Fruit fly (Drosophila melanogaster) whole organism, wandering third instar larva: Measurements from ENCODE around the gene CG15368.

Experiments
- Abd-B ChIP-seq: fragments of >200 bp; optimal IDR thresholded peaks from 2 replicates; lab custom pipeline; 2017; ENCODE audit warnings: missing biosample characterization, missing genetic modification characterization
- CG9705 ChIP-seq: fragments of 200-800 bp; sonication (Bioruptor generic); optimal IDR thresholded peaks from 2 replicates; lab custom pipeline; 2018; ENCODE audit warnings: missing biosample characterization, mild to moderate bottlenecking, missing genetic modification characterization
- CrebA ChIP-seq: fragments of 200-800 bp; sonication (Bioruptor generic); optimal IDR thresholded peaks from 2 replicates; lab custom pipeline; 2016; ENCODE audit warnings: missing biosample characterization, mild to moderate bottlenecking, missing genetic modification characterization, borderline replicate concordance
- Dfd ChIP-seq: fragments of >200 bp; optimal IDR thresholded peaks from 2 replicates; lab custom pipeline; 2017; ENCODE audit warnings: missing biosample characterization, missing genetic modification characterization
- Dif ChIP-seq: fragments of 200-275, 200-300 bp; sonication (Bioruptor generic); optimal IDR thresholded peaks from 2 replicates; lab custom pipeline; 2018; ENCODE audit warnings: missing biosample characterization, missing genetic modification characterization; ENCODE audit not compliant: partially characterized antibody
- HLH106 ChIP-seq: fragments of 200-800 bp; optimal IDR thresholded peaks from 3 replicates; lab custom pipeline; 2019; ENCODE audit warnings: missing biosample characterization, mild to moderate bottlenecking, missing genetic modification characterization, moderate library complexity
- Hr83 ChIP-seq: fragments of 200-300 bp; sonication (Bioruptor generic); optimal IDR thresholded peaks from 2 replicates; lab custom pipeline; 2016; ENCODE audit warnings: missing biosample characterization, mild to moderate bottlenecking, missing genetic modification characterization, moderate library complexity; ENCODE audit not compliant: poor library complexity, severe bottlenecking
- Jra ChIP-seq: sonication (Bioruptor generic); optimal IDR thresholded peaks from 2 replicates; lab custom pipeline; 2016; ENCODE audit warnings: missing biosample characterization, missing genetic modification characterization
- Mio ChIP-seq: sonication (Bioruptor generic); optimal IDR thresholded peaks from 2 replicates; lab custom pipeline; 2016; ENCODE audit warnings: missing biosample characterization, missing genetic modification characterization
- Myc ChIP-seq: fragments of >200 bp; optimal IDR thresholded peaks from 2 replicates; lab custom pipeline; 2017
- N ChIP-seq: fragments of >200 bp; optimal IDR thresholded peaks from 2 replicates; lab custom pipeline; 2018; ENCODE audit warnings: missing biosample characterization, missing external identifiers, missing genetic modification characterization
- Rel ChIP-seq, 2 experiments: fragments of 200-800 bp; sonication (Bioruptor generic) in 1 of 2; optimal IDR thresholded peaks; 2 replicates in 1 of 2; 3 replicates in 1 of 2; lab custom pipeline; 2016 to 2019; ENCODE audit warnings: mild to moderate bottlenecking in 2 of 2, missing biosample characterization in 2 of 2, missing genetic modification characterization in 2 of 2, moderate library complexity in 1 of 2
- br ChIP-seq: fragments of 200-800 bp; sonication (Bioruptor generic); optimal IDR thresholded peaks from 2 replicates; lab custom pipeline; 2016; ENCODE audit warnings: missing biosample characterization, missing genetic modification characterization
- brk ChIP-seq: fragments of 200-800 bp; sonication (Bioruptor generic); optimal IDR thresholded peaks from 2 replicates; lab custom pipeline; 2016; ENCODE audit warnings: missing biosample characterization, mild to moderate bottlenecking, missing genetic modification characterization
- dl ChIP-seq, 2 experiments: fragments of 175-275, 200-275 bp in 1 of 2; fragments of 200-275 bp in 1 of 2; sonication (Bioruptor generic); optimal IDR thresholded peaks; lab custom pipeline; 2018; ENCODE audit warnings: mild to moderate bottlenecking in 2 of 2, missing biosample characterization in 2 of 2, missing genetic modification characterization in 2 of 2, moderate library complexity in 2 of 2; ENCODE audit not compliant: partially characterized antibody in 2 of 2, insufficient read depth in 1 of 2
- dmrt93B ChIP-seq: fragments of 200-800 bp; sonication (Bioruptor generic); optimal IDR thresholded peaks from 2 replicates; lab custom pipeline; 2018; ENCODE audit warnings: missing biosample characterization, mild to moderate bottlenecking, missing genetic modification characterization
- ey ChIP-seq: fragments of 200-800 bp; sonication (Bioruptor generic); optimal IDR thresholded peaks from 2 replicates; lab custom pipeline; 2016; ENCODE audit warnings: missing biosample characterization, missing genetic modification characterization
- foxo ChIP-seq, 2 experiments: fragments of 200-800 bp; sonication (Bioruptor generic); optimal IDR thresholded peaks; 2 replicates in 1 of 2; 3 replicates in 1 of 2; lab custom pipeline; 2016 to 2017; ENCODE audit warnings: missing biosample characterization in 2 of 2, missing genetic modification characterization in 2 of 2
- h ChIP-seq: fragments of 200-800 bp; sonication (Bioruptor generic); optimal IDR thresholded peaks from 3 replicates; lab custom pipeline; 2016; ENCODE audit warnings: missing biosample characterization, mild to moderate bottlenecking, missing genetic modification characterization
- jim ChIP-seq: fragments of 175-275, 200-325 bp; sonication (Bioruptor generic); optimal IDR thresholded peaks from 2 replicates; lab custom pipeline; 2016; ENCODE audit warnings: missing biosample characterization, mild to moderate bottlenecking, missing genetic modification characterization
- lola ChIP-seq: fragments of >200 bp; optimal IDR thresholded peaks from 2 replicates; lab custom pipeline; 2017; ENCODE audit warnings: missing biosample characterization, missing genetic modification characterization
- rgr ChIP-seq: fragments of 200-800 bp; sonication (Bioruptor generic); optimal IDR thresholded peaks from 3 replicates; lab custom pipeline; 2016; ENCODE audit warnings: missing biosample characterization, mild to moderate bottlenecking, missing genetic modification characterization
- sage ChIP-seq: fragments of 200-800 bp; sonication (Bioruptor generic); optimal IDR thresholded peaks from 2 replicates; lab custom pipeline; 2016; ENCODE audit warnings: missing biosample characterization, mild to moderate bottlenecking, missing genetic modification characterization
- sv ChIP-seq: fragments of 200-800 bp; sonication (Bioruptor generic); optimal IDR thresholded peaks from 3 replicates; lab custom pipeline; 2016; ENCODE audit warnings: missing biosample characterization, missing genetic modification characterization
- tai ChIP-seq: sonication (Bioruptor generic); optimal IDR thresholded peaks from 2 replicates; lab custom pipeline; 2016; ENCODE audit warnings: missing biosample characterization, missing genetic modification characterization
- usp ChIP-seq: fragments of >200 bp; optimal IDR thresholded peaks from 2 replicates; lab custom pipeline; 2017; ENCODE audit warnings: missing biosample characterization, missing genetic modification characterization
- woc ChIP-seq: sonication (Bioruptor generic); optimal IDR thresholded peaks from 2 replicates; lab custom pipeline; 2016; ENCODE audit warnings: missing biosample characterization, mild to moderate bottlenecking, missing genetic modification characterization

The CG15368 gene

dm6 chrX:9255021-9255420 lies 39.4 kb downstream of the CG15368 start:
- TF ChIP-seq h (GFP tag; lab: Kevin White, UChicago) (no peak), Abd-B (no peak), jim (GFP tag; lab: Kevin White, UChicago) (no peak), Dfd (GFP tag; lab: Kevin White, UChicago) (no peak), brk (no peak), CrebA (no peak), br (GFP tag; lab: Kevin White, UChicago) (no peak), Myc (lab: Kevin White, UChicago) (no peak)
- TF ChIP-seq, all 38 proteins: peak for 0

DNA sequence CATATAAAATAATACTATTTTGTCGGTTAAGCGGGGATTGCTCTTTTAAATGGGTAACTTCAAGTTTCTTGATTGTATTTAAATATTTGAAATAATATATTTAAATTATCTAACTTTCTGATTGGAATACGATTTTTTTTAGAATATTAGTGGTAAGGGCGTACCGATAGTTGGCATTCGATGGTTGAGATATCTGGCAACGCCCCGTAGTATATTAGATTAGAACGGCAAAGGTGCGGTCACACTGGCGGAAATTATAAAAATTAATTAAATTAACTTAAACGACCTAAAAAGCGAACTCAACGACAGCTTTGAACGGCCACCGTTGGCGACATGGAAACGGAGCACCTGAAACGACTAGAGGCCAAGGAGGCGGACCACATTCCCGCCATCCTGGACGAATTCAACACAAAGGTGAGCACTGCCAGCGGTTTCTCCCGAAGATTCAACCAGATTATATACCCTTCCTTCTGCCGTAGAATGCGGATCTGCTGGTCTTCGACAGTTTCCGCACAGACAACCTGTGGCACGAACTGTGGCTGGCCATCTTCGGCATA lies 40.5 kb downstream of the CG15368 start, which contains the start of gene ric8a:
ric8a (plus strand) TSS at position 205 of the 557 bp plus-strand sequence.
- TF ChIP-seq CG9705 (GFP tag; lab: Kevin White, UChicago), result no peak
- TF ChIP-seq h (GFP tag; lab: Kevin White, UChicago), result peak; percentile 8
- TF ChIP-seq woc (GFP tag; lab: Kevin White, UChicago), result peak; percentile 7
- TF ChIP-seq Mio (GFP tag; lab: Kevin White, UChicago), result no peak
- TF ChIP-seq HLH106, result peak; percentile 30
- TF ChIP-seq Jra, result no peak
- no peak for TF ChIP-seq Myc (lab: Kevin White, UChicago)
- no peak for TF ChIP-seq tai (GFP tag; lab: Kevin White, UChicago)
- TF ChIP-seq foxo (GFP tag; optimal IDR thresholded peaks at IDR 0.05; lab: Kevin White, UChicago), result no peak
- TF ChIP-seq sage (GFP tag; lab: Kevin White, UChicago), result no peak
- TF ChIP-seq br (GFP tag; lab: Kevin White, UChicago), result no peak
- no peak for TF ChIP-seq N (GFP tag; lab: Kevin White, UChicago)
- no peak for TF ChIP-seq Rel (GFP tag; optimal IDR thresholded peaks at IDR 0.05; lab: Kevin White, UChicago)
- TF ChIP-seq Rel (tag; optimal IDR thresholded peaks at IDR 0.05; lab: Kevin White, UChicago), result no peak
- TF ChIP-seq Hr83 (GFP tag; lab: Kevin White, UChicago), result peak; percentile 15
- TF ChIP-seq Dif, result no peak
- TF ChIP-seq sv (GFP tag; lab: Kevin White, UChicago), result no peak
- TF ChIP-seq rgr, result peak; percentile 27
- no peak for TF ChIP-seq dl (GFP tag; optimal IDR thresholded peaks at IDR 0.05; lab: Kevin White, UChicago; ENCODE audit: insufficient read depth in 1 of 2, partially characterized antibody in 2 of 2)
- TF ChIP-seq, all 38 proteins: peak for 5

DNA sequence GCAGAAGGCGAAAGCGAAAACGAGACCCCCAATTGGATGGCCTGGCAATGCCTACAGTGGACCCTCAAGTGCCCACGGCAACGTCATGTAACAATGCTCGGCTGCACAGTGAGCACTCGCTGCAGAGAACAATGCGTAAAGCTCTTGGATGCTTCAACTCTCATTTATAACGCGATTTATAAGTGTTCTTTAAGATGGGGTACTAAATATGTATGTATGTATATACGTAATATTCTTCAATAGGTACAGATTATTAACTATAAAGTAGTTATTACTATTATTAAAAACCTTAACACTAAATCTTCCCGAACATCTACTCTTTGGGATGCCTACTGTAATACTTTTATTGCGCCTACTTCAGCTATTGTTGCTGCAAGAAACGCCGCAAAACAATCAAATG lies 50.5 kb downstream of the CG15368 start:
- TF ChIP-seq Hr83 (GFP tag; lab: Kevin White, UChicago), result no peak
- no peak for TF ChIP-seq rgr
- TF ChIP-seq jim (GFP tag; lab: Kevin White, UChicago), result no peak
- no peak for TF ChIP-seq h (GFP tag; lab: Kevin White, UChicago)
- TF ChIP-seq Mio (GFP tag; lab: Kevin White, UChicago), result no peak
- no peak for TF ChIP-seq sv (GFP tag; lab: Kevin White, UChicago)
- no peak for TF ChIP-seq dmrt93B (GFP tag; lab: Kevin White, UChicago)
- no peak for TF ChIP-seq usp (GFP tag; lab: Kevin White, UChicago)
- no peak for TF ChIP-seq foxo (GFP tag; optimal IDR thresholded peaks at IDR 0.05; lab: Kevin White, UChicago)
- TF ChIP-seq Dif, result no peak
- TF ChIP-seq lola (GFP tag; lab: Kevin White, UChicago), result no peak
- TF ChIP-seq HLH106, result no peak
- TF ChIP-seq brk, result no peak
- TF ChIP-seq ey (GFP tag; lab: Kevin White, UChicago), result no peak
- TF ChIP-seq sage (GFP tag; lab: Kevin White, UChicago), result no peak
- no peak for TF ChIP-seq Dfd (GFP tag; lab: Kevin White, UChicago)
